Worm (Caenorhabditis elegans) whole organism, L1 larva: Measurements from ENCODE around the gene T01E8.8.

Source experiments
- C04F5.9 ChIP-seq: sonication (generic microtip); optimal IDR thresholded peaks from 2 replicates; lab custom pipeline; 2016; ENCODE audit warnings: missing genetic modification characterization, missing compliant biosample characterization
- aly-2 ChIP-seq: fragments of 150-350 bp; optimal IDR thresholded peaks from 2 replicates; lab custom pipeline; 2014; ENCODE audit warnings: missing biosample characterization, missing genetic modification characterization
- blmp-1 ChIP-seq: fragments of 150-350 bp; optimal IDR thresholded peaks from 2 replicates; lab custom pipeline; 2014; ENCODE audit warnings: missing biosample characterization, missing genetic modification characterization
- ceh-63 ChIP-seq: fragments of 200-800 bp; sonication (Bioruptor generic); optimal IDR thresholded peaks from 2 replicates; lab custom pipeline; 2018; ENCODE audit warnings: mild to moderate bottlenecking, missing genetic modification characterization, missing compliant biosample characterization
- ceh-82 ChIP-seq, 3 experiments: fragments of 150-350 bp in 1 of 3; sonication (generic microtip) in 2 of 3; optimal IDR thresholded peaks; 2 replicates each; lab custom pipeline; 2014 to 2017; ENCODE audit warnings: missing biosample characterization in 3 of 3, missing genetic modification characterization in 3 of 3
- ceh-90 ChIP-seq: sonication (generic microtip); optimal IDR thresholded peaks from 2 replicates; lab custom pipeline; 2016; ENCODE audit warnings: missing genetic modification characterization, missing compliant biosample characterization
- dpl-1 ChIP-seq, 3 experiments: fragments of 150-350 bp in 2 of 3; sonication (generic microtip) in 1 of 3; optimal IDR thresholded peaks; 2 replicates each; lab custom pipeline; 2014 to 2017; ENCODE audit warnings: missing biosample characterization in 3 of 3, missing genetic modification characterization in 3 of 3, missing genetic modification reagents in 3 of 3
- efl-1 ChIP-seq, 4 experiments: fragments of 150-350 bp; optimal IDR thresholded peaks in 3 of 4; peaks in 1 of 4; 1 replicate in 1 of 4; 2 replicates in 3 of 4; lab custom pipeline; 2014; ENCODE audit warnings: missing biosample characterization in 2 of 4, missing genetic modification characterization in 2 of 4, missing genetic modification reagents in 2 of 4
- efl-3 ChIP-seq: fragments of 200-800 bp; sonication (Bioruptor generic); optimal IDR thresholded peaks from 2 replicates; lab custom pipeline; 2018; ENCODE audit warnings: mild to moderate bottlenecking, missing genetic modification characterization, missing compliant biosample characterization
- egl-13 ChIP-seq: sonication (generic microtip); optimal IDR thresholded peaks from 2 replicates; lab custom pipeline; 2016; ENCODE audit warnings: missing genotype, missing genetic modification reagents, missing genetic modification characterization, missing compliant biosample characterization
- elt-3 ChIP-seq, 6 experiments: fragments of 150-350 bp in 1 of 6; sonication (generic microtip); optimal IDR thresholded peaks; 2 replicates each; lab custom pipeline; 2017 to 2018; ENCODE audit warnings: missing biosample characterization in 6 of 6, missing genetic modification characterization in 6 of 6, inconsistent platforms in 1 of 6
- ets-5 ChIP-seq: fragments of 200-800 bp; sonication (Bioruptor generic); IDR thresholded peaks from 2 replicates; pipeline ENCODE4 v1.3.6; 2022; ENCODE audit warnings: missing genetic modification characterization, missing compliant biosample characterization
- hlh-4 ChIP-seq: sonication (generic microtip); optimal IDR thresholded peaks from 2 replicates; lab custom pipeline; 2016; ENCODE audit warnings: mild to moderate bottlenecking, missing genetic modification characterization, missing compliant biosample characterization
- hpl-2 ChIP-seq: fragments of 150-350 bp; optimal IDR thresholded peaks from 2 replicates; lab custom pipeline; 2014; ENCODE audit warnings: missing biosample characterization, missing genetic modification reagents, missing genetic modification characterization
- irx-1 ChIP-seq: sonication (generic microtip); optimal IDR thresholded peaks from 2 replicates; lab custom pipeline; 2016; ENCODE audit warnings: missing genetic modification characterization, missing compliant biosample characterization
- jun-1 ChIP-seq: fragments of 150-350 bp; optimal IDR thresholded peaks from 2 replicates; lab custom pipeline; 2014; ENCODE audit warnings: missing biosample characterization, missing genetic modification reagents, missing genetic modification characterization
- lin-13 ChIP-seq: fragments of 150-350 bp; optimal IDR thresholded peaks from 2 replicates; lab custom pipeline; 2014; ENCODE audit warnings: missing biosample characterization, missing genetic modification reagents, missing genetic modification characterization
- lin-14 ChIP-seq: fragments of 200-800 bp; sonication (Bioruptor generic); optimal IDR thresholded peaks from 2 replicates; lab custom pipeline; 2018; ENCODE audit warnings: mild to moderate bottlenecking, missing genetic modification characterization, moderate library complexity, missing compliant biosample characterization
- lin-35 ChIP-seq, 2 experiments: fragments of 150-350 bp; optimal IDR thresholded peaks; 2 replicates each; lab custom pipeline; 2014; ENCODE audit warnings: missing biosample characterization in 2 of 2, missing genetic modification characterization in 2 of 2, missing genetic modification reagents in 2 of 2
- lir-3 ChIP-seq: sonication (generic microtip); optimal IDR thresholded peaks from 2 replicates; lab custom pipeline; 2016; ENCODE audit warnings: mild to moderate bottlenecking, missing genetic modification characterization, moderate library complexity, missing compliant biosample characterization; ENCODE audit not compliant: poor library complexity
- mep-1 ChIP-seq: fragments of 150-350 bp; optimal IDR thresholded peaks from 2 replicates; lab custom pipeline; 2014; ENCODE audit warnings: missing biosample characterization, missing genetic modification characterization
- nhr-12 ChIP-seq: sonication (generic microtip); optimal IDR thresholded peaks from 2 replicates; lab custom pipeline; 2017; ENCODE audit warnings: missing biosample characterization, missing genetic modification characterization
- nhr-20 ChIP-seq: sonication (generic microtip); optimal IDR thresholded peaks from 2 replicates; lab custom pipeline; 2016; ENCODE audit warnings: mild to moderate bottlenecking, missing genetic modification characterization, missing compliant biosample characterization
- pag-3 ChIP-seq: sonication (generic microtip); optimal IDR thresholded peaks from 2 replicates; lab custom pipeline; 2017; ENCODE audit warnings: missing genetic modification characterization, mild to moderate bottlenecking, missing compliant biosample characterization, antibody characterized with exemption, borderline replicate concordance; ENCODE audit not compliant: insufficient read depth
- rnt-1 ChIP-seq: sonication (generic microtip); optimal IDR thresholded peaks from 2 replicates; lab custom pipeline; 2016; ENCODE audit warnings: mild to moderate bottlenecking, missing genetic modification characterization, moderate library complexity, missing compliant biosample characterization
- snu-23 ChIP-seq: sonication (generic microtip); optimal IDR thresholded peaks from 2 replicates; lab custom pipeline; 2016; ENCODE audit warnings: missing genetic modification characterization, missing compliant biosample characterization
- sox-4 ChIP-seq: sonication (generic microtip); optimal IDR thresholded peaks from 2 replicates; lab custom pipeline; 2016; ENCODE audit warnings: missing genetic modification characterization, missing compliant biosample characterization
- vab-15 ChIP-seq: sonication (generic microtip); optimal IDR thresholded peaks from 2 replicates; lab custom pipeline; 2017; ENCODE audit warnings: missing genotype, mild to moderate bottlenecking, missing genetic modification characterization, missing compliant biosample characterization
- xbp-1 ChIP-seq: sonication (generic microtip); optimal IDR thresholded peaks from 2 replicates; lab custom pipeline; 2016; ENCODE audit warnings: missing genetic modification characterization, missing compliant biosample characterization
- zag-1 ChIP-seq: fragments of 150-350 bp; optimal IDR thresholded peaks from 2 replicates; lab custom pipeline; 2014; ENCODE audit warnings: missing biosample characterization, missing genetic modification characterization

The T01E8.8 gene

DNA sequence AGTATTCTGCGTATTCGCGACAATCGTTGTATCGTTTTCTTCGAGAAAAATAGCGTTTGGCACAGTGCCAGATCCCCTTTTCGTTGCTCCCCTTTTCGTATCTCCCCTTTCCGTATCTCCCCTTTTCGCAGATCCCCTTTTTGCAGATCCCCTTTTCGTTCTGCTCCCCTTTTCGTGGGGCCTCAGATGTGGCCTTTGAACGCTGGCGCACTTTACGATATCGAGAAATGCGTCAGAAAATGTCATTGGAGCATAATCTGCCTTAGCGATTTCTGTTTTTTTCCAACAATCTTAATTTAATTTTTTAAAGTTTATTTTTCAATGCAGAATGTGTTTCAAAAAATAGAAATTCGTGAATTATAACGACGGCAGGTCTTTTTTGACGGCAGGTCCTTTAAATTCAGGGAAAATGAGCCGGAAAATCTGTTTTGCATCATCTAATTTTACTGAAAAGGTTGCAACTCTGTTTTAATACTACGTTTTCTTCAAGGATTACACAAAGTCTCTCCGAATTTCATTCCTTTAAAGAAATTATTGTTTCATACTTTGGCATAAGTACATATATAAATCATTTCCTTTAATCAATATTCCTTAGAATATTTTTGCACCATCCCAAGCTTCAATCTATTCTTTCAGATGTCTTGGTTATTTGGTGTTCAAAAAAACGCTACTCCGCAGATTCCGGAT is 17.4 kb downstream of the T01E8.8 start, which contains the start of gene atad-3 (continued):
- peak; percentile 87 to 89 for TF ChIP-seq efl-1 (optimal IDR thresholded peaks at IDR 0.05; lab: Kevin White, UChicago)
- TF ChIP-seq efl-1 (GFP tag; optimal IDR thresholded peaks at IDR 0.05 in 1 of 2; lab: Kevin White, UChicago): peak; percentile 79 to 98
- TF ChIP-seq sox-4 (tag; lab: Kevin White, UChicago): peak; percentile 66
- no peak for TF ChIP-seq zag-1 (tag; lab: Kevin White, UChicago)
- no peak for TF ChIP-seq ceh-90 (tag; lab: Kevin White, UChicago)
- peak; percentile 65 for TF ChIP-seq jun-1
- TF ChIP-seq blmp-1 (tag; lab: Kevin White, UChicago): peak; percentile 49
- TF ChIP-seq vab-15 (tag; lab: Kevin White, UChicago): peak; percentile 77

DNA sequence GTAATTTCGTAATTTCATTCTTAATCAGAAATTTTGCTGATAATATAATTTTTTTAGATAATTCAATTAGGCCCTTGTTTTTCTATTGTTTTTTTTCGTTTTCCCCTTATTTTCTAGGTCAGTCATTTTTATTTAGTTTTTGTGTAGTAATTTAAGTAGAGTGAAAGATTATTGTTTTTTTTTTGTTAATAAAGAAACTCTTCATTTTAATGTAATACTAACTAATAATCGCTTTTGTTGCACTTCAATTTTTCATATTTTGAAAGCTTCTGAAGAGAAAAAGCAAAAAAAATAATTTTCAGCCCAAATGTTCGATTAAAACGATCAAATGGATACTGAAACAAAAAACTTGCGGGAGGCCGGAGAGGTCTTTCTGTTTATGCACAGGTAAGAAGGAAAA is 19.9 kb downstream of the T01E8.8 start, which contains the start of gene F54B3.1:
Gene F54B3.1, plus strand, starts transcription at position 301 of the 400 bp plus-strand sequence.
- TF ChIP-seq nhr-20 (tag; lab: Kevin White, UChicago) (no peak), efl-3 (no peak), efl-1 (optimal IDR thresholded peaks at IDR 0.05; lab: Kevin White, UChicago) (no peak), efl-1 (GFP tag; optimal IDR thresholded peaks at IDR 0.05 in 1 of 2; lab: Kevin White, UChicago) (peak in 1 of 2 experiments; percentile 1), aly-2 (tag; lab: Kevin White, UChicago) (peak; percentile 22)

- no peak for TF ChIP-seq ets-5 (GFP tag; lab: Robert Waterston, UW)
- TF ChIP-seq lin-14 (GFP tag; lab: Kevin White, UChicago): no peak
- TF ChIP-seq snu-23: no peak
- no peak for TF ChIP-seq egl-13
- no peak for TF ChIP-seq sox-4 (tag; lab: Kevin White, UChicago)
- no peak for TF ChIP-seq lir-3
- no peak for TF ChIP-seq nhr-12 (tag; lab: Kevin White, UChicago)
- no peak for TF ChIP-seq lin-35 (GFP tag; optimal IDR thresholded peaks at IDR 0.05; lab: Kevin White, UChicago)
- TF ChIP-seq hpl-2 (GFP tag; lab: Kevin White, UChicago): no peak
- no peak for TF ChIP-seq lin-13 (GFP tag; lab: Kevin White, UChicago)
- TF ChIP-seq C04F5.9 (tag; lab: Kevin White, UChicago): no peak
- TF ChIP-seq efl-3: no peak
- TF ChIP-seq hlh-4 (tag; lab: Kevin White, UChicago): no peak
- no peak for TF ChIP-seq elt-3 (tag; optimal IDR thresholded peaks at IDR 0.05; lab: Kevin White, UChicago)
- TF ChIP-seq blmp-1 (tag; lab: Kevin White, UChicago): no peak
- TF ChIP-seq rnt-1 (tag; lab: Kevin White, UChicago): no peak
- no peak for TF ChIP-seq ceh-82 (tag; optimal IDR thresholded peaks at IDR 0.05; lab: Kevin White, UChicago)
- TF ChIP-seq mep-1: no peak
- TF ChIP-seq ceh-63 (GFP tag; lab: Kevin White, UChicago): no peak
These were observed 21.0 kb downstream of the T01E8.8 start for ce11 chrII:10252048-10252447.

- TF ChIP-seq xbp-1 (tag; lab: Kevin White, UChicago): no peak
- TF ChIP-seq pag-3 (tag; lab: Kevin White, UChicago): no peak
- TF ChIP-seq irx-1 (tag; lab: Kevin White, UChicago): no peak
These were observed 30.2 kb downstream of the T01E8.8 start for ce11 chrII:10261261-10261660.

- TF ChIP-seq dpl-1 (GFP tag; optimal IDR thresholded peaks at IDR 0.05; lab: Kevin White, UChicago): no peak
- TF ChIP-seq pag-3 (tag; lab: Kevin White, UChicago): no peak
- TF ChIP-seq, all 84 proteins: peak for 0
These were observed 39.0 kb downstream of the T01E8.8 start, which contains the start of gene F54B3.2 for ce11 chrII:10270052-10270451. Gene F54B3.2, minus strand, starts transcription at chrII:10270152.
